Worm (Caenorhabditis elegans) whole organism, L1 larva: ENCODE results near the gene T19H5.4.

Experiments
- C04F5.9 ChIP-seq: sonication (generic microtip); optimal IDR thresholded peaks from 2 replicates; lab custom pipeline; 2016; ENCODE audit warnings: missing genetic modification characterization, missing compliant biosample characterization
- C16A3.4 ChIP-seq: fragments of 150-350 bp; optimal IDR thresholded peaks from 2 replicates; lab custom pipeline; 2014; ENCODE audit warnings: missing biosample characterization, missing genetic modification characterization
- C34B4.2 ChIP-seq: sonication (generic microtip); optimal IDR thresholded peaks from 2 replicates; lab custom pipeline; 2017; ENCODE audit warnings: mild to moderate bottlenecking, missing genetic modification characterization, missing compliant biosample characterization
- F16B12.6 ChIP-seq: fragments of 150-350 bp; optimal IDR thresholded peaks from 2 replicates; lab custom pipeline; 2014; ENCODE audit warnings: missing biosample characterization, missing genetic modification characterization
- aly-2 ChIP-seq: fragments of 150-350 bp; optimal IDR thresholded peaks from 2 replicates; lab custom pipeline; 2014; ENCODE audit warnings: missing biosample characterization, missing genetic modification characterization
- ama-1 ChIP-seq: fragments of 150-350 bp; optimal IDR thresholded peaks from 2 replicates; lab custom pipeline; 2014
- ceh-63 ChIP-seq: fragments of 200-800 bp; sonication (Bioruptor generic); optimal IDR thresholded peaks from 2 replicates; lab custom pipeline; 2018; ENCODE audit warnings: mild to moderate bottlenecking, missing genetic modification characterization, missing compliant biosample characterization
- ceh-8 ChIP-seq: fragments of 200-800 bp; sonication (Bioruptor generic); optimal IDR thresholded peaks from 2 replicates; lab custom pipeline; 2018; ENCODE audit warnings: mild to moderate bottlenecking, missing genetic modification characterization, moderate library complexity, missing compliant biosample characterization
- ceh-88 ChIP-seq: fragments of 200-800 bp; sonication (Bioruptor generic); IDR thresholded peaks from 2 replicates; pipeline ENCODE4 v1.3.6; 2022; ENCODE audit warnings: missing genetic modification characterization, missing compliant biosample characterization
- ces-1 ChIP-seq: fragments of 150-350 bp; optimal IDR thresholded peaks from 2 replicates; lab custom pipeline; 2014; ENCODE audit warnings: missing biosample characterization, missing genetic modification reagents, missing genetic modification characterization
- efl-3 ChIP-seq: fragments of 200-800 bp; sonication (Bioruptor generic); optimal IDR thresholded peaks from 2 replicates; lab custom pipeline; 2018; ENCODE audit warnings: mild to moderate bottlenecking, missing genetic modification characterization, missing compliant biosample characterization
- egl-13 ChIP-seq: sonication (generic microtip); optimal IDR thresholded peaks from 2 replicates; lab custom pipeline; 2016; ENCODE audit warnings: missing genotype, missing genetic modification reagents, missing genetic modification characterization, missing compliant biosample characterization
- elt-2 ChIP-seq: sonication (generic microtip); optimal IDR thresholded peaks from 2 replicates; lab custom pipeline; 2016; ENCODE audit warnings: missing genetic modification characterization, mild to moderate bottlenecking, inconsistent platforms, missing compliant biosample characterization, missing genetic modification reagents
- fkh-10 ChIP-seq: sonication (generic microtip); optimal IDR thresholded peaks from 2 replicates; lab custom pipeline; 2017; ENCODE audit warnings: missing biosample characterization, missing genetic modification reagents, missing genetic modification characterization
- fkh-8 ChIP-seq: sonication (generic microtip); optimal IDR thresholded peaks from 2 replicates; lab custom pipeline; 2016; ENCODE audit warnings: mild to moderate bottlenecking, missing genetic modification characterization, missing compliant biosample characterization
- hpl-2 ChIP-seq: fragments of 150-350 bp; optimal IDR thresholded peaks from 2 replicates; lab custom pipeline; 2014; ENCODE audit warnings: missing biosample characterization, missing genetic modification reagents, missing genetic modification characterization
- irx-1 ChIP-seq: sonication (generic microtip); optimal IDR thresholded peaks from 2 replicates; lab custom pipeline; 2016; ENCODE audit warnings: missing genetic modification characterization, missing compliant biosample characterization
- isw-1 ChIP-seq: fragments of 200-800 bp; sonication (Bioruptor generic); IDR thresholded peaks from 2 replicates; pipeline ENCODE4 v1.3.6; 2022; ENCODE audit warnings: missing genetic modification characterization, missing compliant biosample characterization
- jun-1 ChIP-seq: fragments of 150-350 bp; optimal IDR thresholded peaks from 2 replicates; lab custom pipeline; 2014; ENCODE audit warnings: missing biosample characterization, missing genetic modification reagents, missing genetic modification characterization
- lin-13 ChIP-seq: fragments of 150-350 bp; optimal IDR thresholded peaks from 2 replicates; lab custom pipeline; 2014; ENCODE audit warnings: missing biosample characterization, missing genetic modification reagents, missing genetic modification characterization
- lin-14 ChIP-seq: fragments of 200-800 bp; sonication (Bioruptor generic); optimal IDR thresholded peaks from 2 replicates; lab custom pipeline; 2018; ENCODE audit warnings: mild to moderate bottlenecking, missing genetic modification characterization, moderate library complexity, missing compliant biosample characterization
- lin-15B ChIP-seq: fragments of 150-350 bp; sonication (generic microtip); optimal IDR thresholded peaks from 3 replicates; lab custom pipeline; 2014; ENCODE audit warnings: missing biosample characterization, missing genetic modification characterization
- lin-35 ChIP-seq, 2 experiments: fragments of 150-350 bp; optimal IDR thresholded peaks; 2 replicates each; lab custom pipeline; 2014; ENCODE audit warnings: missing biosample characterization in 2 of 2, missing genetic modification characterization in 2 of 2, missing genetic modification reagents in 2 of 2
- lin-39 ChIP-seq: fragments of 150-350 bp; optimal IDR thresholded peaks from 2 replicates; lab custom pipeline; 2014; ENCODE audit warnings: missing biosample characterization, missing genetic modification reagents, missing genetic modification characterization
- lir-3 ChIP-seq: sonication (generic microtip); optimal IDR thresholded peaks from 2 replicates; lab custom pipeline; 2016; ENCODE audit warnings: mild to moderate bottlenecking, missing genetic modification characterization, moderate library complexity, missing compliant biosample characterization; ENCODE audit not compliant: poor library complexity
- lsy-2 ChIP-seq, 2 experiments: fragments of 150-350 bp; optimal IDR thresholded peaks; 2 replicates each; lab custom pipeline; 2014; ENCODE audit warnings: missing biosample characterization in 2 of 2, missing genetic modification characterization in 2 of 2
- mdl-1 ChIP-seq, 2 experiments: fragments of 150-350 bp; optimal IDR thresholded peaks; 2 replicates each; lab custom pipeline; 2014 to 2017; ENCODE audit warnings: missing biosample characterization in 2 of 2, missing genetic modification characterization in 2 of 2, inconsistent platforms in 1 of 2
- mep-1 ChIP-seq: fragments of 150-350 bp; optimal IDR thresholded peaks from 2 replicates; lab custom pipeline; 2014; ENCODE audit warnings: missing biosample characterization, missing genetic modification characterization
- nhr-12 ChIP-seq: sonication (generic microtip); optimal IDR thresholded peaks from 2 replicates; lab custom pipeline; 2017; ENCODE audit warnings: missing biosample characterization, missing genetic modification characterization
- nhr-19 ChIP-seq: fragments of 200-800 bp; sonication (Bioruptor generic); conservative IDR thresholded peaks from 2 replicates; pipeline ENCODE4 v1.3.6; 2022; ENCODE audit warnings: missing genetic modification characterization, missing compliant biosample characterization
- nhr-20 ChIP-seq: sonication (generic microtip); optimal IDR thresholded peaks from 2 replicates; lab custom pipeline; 2016; ENCODE audit warnings: mild to moderate bottlenecking, missing genetic modification characterization, missing compliant biosample characterization
- nhr-47 ChIP-seq: sonication (generic microtip); optimal IDR thresholded peaks from 2 replicates; lab custom pipeline; 2016; ENCODE audit warnings: mild to moderate bottlenecking, missing genetic modification characterization, moderate library complexity, missing compliant biosample characterization
- nhr-71 ChIP-seq: sonication (generic microtip); optimal IDR thresholded peaks from 2 replicates; lab custom pipeline; 2016; ENCODE audit warnings: mild to moderate bottlenecking, missing genetic modification characterization, moderate library complexity, missing compliant biosample characterization
- nhr-85 ChIP-seq: sonication (generic microtip); peaks from one replicate; lab custom pipeline; 2016; ENCODE audit warnings: missing genetic modification characterization, inconsistent platforms, missing compliant biosample characterization
- nhr-90 ChIP-seq: sonication (generic microtip); optimal IDR thresholded peaks from 2 replicates; lab custom pipeline; 2016; ENCODE audit warnings: mild to moderate bottlenecking, missing genetic modification characterization, missing compliant biosample characterization; ENCODE audit not compliant: poor library complexity
- pax-3 ChIP-seq: fragments of 200-800 bp; sonication (Bioruptor generic); optimal IDR thresholded peaks from 2 replicates; lab custom pipeline; 2018; ENCODE audit warnings: mild to moderate bottlenecking, missing genetic modification characterization, moderate library complexity, missing compliant biosample characterization
- rnt-1 ChIP-seq: sonication (generic microtip); optimal IDR thresholded peaks from 2 replicates; lab custom pipeline; 2016; ENCODE audit warnings: mild to moderate bottlenecking, missing genetic modification characterization, moderate library complexity, missing compliant biosample characterization
- sox-4 ChIP-seq: sonication (generic microtip); optimal IDR thresholded peaks from 2 replicates; lab custom pipeline; 2016; ENCODE audit warnings: missing genetic modification characterization, missing compliant biosample characterization
- sptf-1 ChIP-seq: fragments of 150-350 bp; optimal IDR thresholded peaks from 2 replicates; lab custom pipeline; 2014; ENCODE audit warnings: missing biosample characterization, missing genetic modification characterization
- swsn-7 ChIP-seq: sonication (generic microtip); optimal IDR thresholded peaks from 2 replicates; lab custom pipeline; 2016; ENCODE audit warnings: missing genetic modification characterization, missing compliant biosample characterization
- tbx-2 ChIP-seq: sonication (generic microtip); optimal IDR thresholded peaks from 2 replicates; lab custom pipeline; 2016; ENCODE audit warnings: missing genetic modification characterization, missing compliant biosample characterization
- unc-130 ChIP-seq: fragments of 150-350 bp; optimal IDR thresholded peaks from 2 replicates; lab custom pipeline; 2017; ENCODE audit warnings: missing biosample characterization, missing genetic modification characterization, inconsistent platforms
- unc-30 ChIP-seq: sonication (generic microtip); optimal IDR thresholded peaks from 2 replicates; lab custom pipeline; 2017; ENCODE audit warnings: missing biosample characterization, missing genetic modification characterization
- unc-62 ChIP-seq: fragments of 150-350 bp; optimal IDR thresholded peaks from 2 replicates; lab custom pipeline; 2014; ENCODE audit warnings: missing biosample characterization, missing genetic modification reagents, missing genetic modification characterization
- unc-86 ChIP-seq: sonication (generic microtip); optimal IDR thresholded peaks from 2 replicates; lab custom pipeline; 2016; ENCODE audit warnings: missing genetic modification characterization, missing compliant biosample characterization
- unc-98 ChIP-seq: fragments of 200-800 bp; sonication (Bioruptor generic); IDR thresholded peaks from 2 replicates; pipeline ENCODE4 v1.3.6; 2022; ENCODE audit warnings: missing genetic modification characterization, missing compliant biosample characterization
- xbp-1 ChIP-seq: sonication (generic microtip); optimal IDR thresholded peaks from 2 replicates; lab custom pipeline; 2016; ENCODE audit warnings: missing genetic modification characterization, missing compliant biosample characterization
- zag-1 ChIP-seq: fragments of 150-350 bp; optimal IDR thresholded peaks from 2 replicates; lab custom pipeline; 2014; ENCODE audit warnings: missing biosample characterization, missing genetic modification characterization
- ztf-4 ChIP-seq: fragments of 150-350 bp; optimal IDR thresholded peaks from 2 replicates; lab custom pipeline; 2014; ENCODE audit warnings: missing biosample characterization, missing genetic modification characterization

The T19H5.4 gene

ce11 chrII:9501955-9502354, 14.8 kb upstream of the T19H5.4 start (continued):
- TF ChIP-seq nhr-90 (tag; lab: Kevin White, UChicago) (peak; percentile 23), isw-1 (GFP tag; lab: Robert Waterston, UW) (no peak), lin-39 (tag; lab: Kevin White, UChicago) (no peak), egl-13 (tag; lab: Kevin White, UChicago) (no peak), pax-3 (tag; lab: Kevin White, UChicago) (no peak), fkh-10 (GFP tag; lab: Kevin White, UChicago) (no peak), hpl-2 (GFP tag; lab: Kevin White, UChicago) (no peak), lin-13 (GFP tag; lab: Kevin White, UChicago) (no peak), nhr-20 (no peak), lin-14 (GFP tag; lab: Kevin White, UChicago) (no peak), lsy-2 (tag; optimal IDR thresholded peaks at IDR 0.05; lab: Kevin White, UChicago) (peak in 1 of 2 experiments; percentile 7), zag-1 (tag; lab: Kevin White, UChicago) (no peak), mdl-1 (tag; optimal IDR thresholded peaks at IDR 0.05; lab: Kevin White, UChicago) (peak in 1 of 2 experiments; percentile 48), swsn-7 (no peak), irx-1 (no peak), sox-4 (tag; lab: Kevin White, UChicago) (no peak), lin-35 (GFP tag; optimal IDR thresholded peaks at IDR 0.05; lab: Kevin White, UChicago) (peak in 1 of 2 experiments; percentile 50), nhr-12 (tag; lab: Kevin White, UChicago) (no peak), ceh-63 (GFP tag; lab: Kevin White, UChicago) (no peak), rnt-1 (tag; lab: Kevin White, UChicago) (no peak), sptf-1 (no peak), ama-1 (lab: Kevin White, UChicago) (no peak), fkh-8 (tag; lab: Kevin White, UChicago) (no peak), nhr-71 (tag; lab: Kevin White, UChicago) (peak; percentile 51), tbx-2 (no peak), unc-86 (tag; lab: Kevin White, UChicago) (no peak), elt-2 (tag; lab: Kevin White, UChicago) (peak; percentile 97), C34B4.2 (no peak), jun-1 (tag; lab: Kevin White, UChicago) (peak; percentile 21)

DNA sequence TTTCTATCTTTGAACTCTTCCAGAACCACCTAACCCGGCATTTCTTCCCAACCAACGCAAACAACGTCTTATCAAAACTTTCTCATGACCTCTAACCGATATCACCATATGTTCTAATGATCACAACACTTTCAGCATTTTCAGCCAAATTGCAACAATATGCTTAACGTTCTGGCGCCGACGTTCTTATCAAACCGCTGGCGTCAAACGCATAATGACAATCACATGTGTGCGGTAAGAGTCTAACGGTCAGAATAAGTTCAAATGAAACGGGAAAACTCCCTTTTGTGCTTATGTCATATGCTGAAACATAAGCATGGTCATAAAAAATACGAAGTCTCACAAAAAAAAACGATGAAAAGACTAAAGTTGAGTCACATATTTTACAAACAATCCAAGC, 13.7 kb upstream of the T19H5.4 start:
- TF ChIP-seq egl-13 (tag; lab: Kevin White, UChicago), result no peak
- TF ChIP-seq lin-39 (tag; lab: Kevin White, UChicago), result no peak
- TF ChIP-seq unc-98, result no peak
- no peak for TF ChIP-seq efl-3 (GFP tag; lab: Kevin White, UChicago)
- TF ChIP-seq swsn-7, result no peak
- no peak for TF ChIP-seq ceh-8 (GFP tag; lab: Kevin White, UChicago)
- peak; percentile 10 for TF ChIP-seq jun-1 (tag; lab: Kevin White, UChicago)
- no peak for TF ChIP-seq unc-130 (tag; lab: Kevin White, UChicago)
- peak; percentile 2 for TF ChIP-seq lin-14 (GFP tag; lab: Kevin White, UChicago)
- TF ChIP-seq lsy-2 (tag; optimal IDR thresholded peaks at IDR 0.05; lab: Kevin White, UChicago), result no peak
- no peak for TF ChIP-seq ces-1 (GFP tag; lab: Kevin White, UChicago)
- no peak for TF ChIP-seq lir-3
- peak; percentile 57 for TF ChIP-seq nhr-71 (tag; lab: Kevin White, UChicago)
- no peak for TF ChIP-seq nhr-47 (tag; lab: Kevin White, UChicago)
- TF ChIP-seq isw-1 (GFP tag; lab: Robert Waterston, UW), result no peak
- peak; percentile 28 for TF ChIP-seq nhr-90 (tag; lab: Kevin White, UChicago)
- peak in 1 of 2 experiments; percentile 49 for TF ChIP-seq mdl-1 (tag; optimal IDR thresholded peaks at IDR 0.05; lab: Kevin White, UChicago)
- TF ChIP-seq lin-35 (GFP tag; optimal IDR thresholded peaks at IDR 0.05; lab: Kevin White, UChicago), result peak in 1 of 2 experiments; percentile 73
- TF ChIP-seq F16B12.6 (tag; lab: Kevin White, UChicago), result no peak
- no peak for TF ChIP-seq aly-2 (tag; lab: Kevin White, UChicago)
- no peak for TF ChIP-seq irx-1
- no peak for TF ChIP-seq ztf-4 (tag; lab: Kevin White, UChicago)
- TF ChIP-seq nhr-85, result no peak
- no peak for TF ChIP-seq ceh-88
- no peak for TF ChIP-seq fkh-8 (tag; lab: Kevin White, UChicago)
- TF ChIP-seq nhr-19 (GFP tag; lab: Robert Waterston, UW), result no peak; the same call in 1 of the 2 replicates
- no peak for TF ChIP-seq ama-1 (lab: Kevin White, UChicago)
- TF ChIP-seq fkh-10 (GFP tag; lab: Kevin White, UChicago), result no peak
- no peak for TF ChIP-seq xbp-1
- no peak for TF ChIP-seq mep-1
- TF ChIP-seq unc-86 (tag; lab: Kevin White, UChicago), result no peak
- TF ChIP-seq unc-30 (tag; lab: Kevin White, UChicago), result no peak
- no peak for TF ChIP-seq unc-62 (GFP tag; lab: Kevin White, UChicago)
- no peak for TF ChIP-seq ceh-63 (GFP tag; lab: Kevin White, UChicago)
- no peak for TF ChIP-seq C16A3.4 (tag; lab: Kevin White, UChicago)
- no peak for TF ChIP-seq lin-15B (tag; lab: Kevin White, UChicago)
- no peak for TF ChIP-seq sptf-1
- TF ChIP-seq elt-2 (tag; lab: Kevin White, UChicago), result peak; percentile 99
- no peak for TF ChIP-seq C04F5.9
